Fruit fly (Drosophila melanogaster) whole organism, embryonic: Measurements from ENCODE around the gene akirin.

Experiments used
- Aef1 ChIP-seq: fragments of 200-800 bp; sonication (Bioruptor generic); IDR thresholded peaks from 3 replicates; pipeline ENCODE4 v1.3.6; 2022; ENCODE audit warnings: missing biosample characterization, missing genetic modification characterization
- CG11093 ChIP-seq: fragments of 200-800 bp; sonication (Bioruptor generic); IDR thresholded peaks from 3 replicates; pipeline ENCODE4 v1.3.6; 2022; ENCODE audit warnings: missing biosample characterization, missing genetic modification characterization
- CG11696 ChIP-seq: fragments of 200-800 bp; sonication (Bioruptor generic); IDR thresholded peaks from 2 replicates; pipeline ENCODE4 v1.3.6; 2022; ENCODE audit warnings: missing biosample characterization, missing genetic modification characterization
- CG12219 ChIP-seq: fragments of 200-800 bp; sonication (Bioruptor generic); optimal IDR thresholded peaks from 3 replicates; lab custom pipeline; 2018; ENCODE audit warnings: missing biosample characterization, mild to moderate bottlenecking, missing genetic modification characterization
- CG13296 ChIP-seq: fragments of 200-800 bp; sonication (Bioruptor generic); optimal IDR thresholded peaks from 3 replicates; lab custom pipeline; 2018; ENCODE audit warnings: missing biosample characterization, mild to moderate bottlenecking, missing genetic modification characterization
- CG13624 ChIP-seq: fragments of 200-800 bp; sonication (Bioruptor generic); optimal IDR thresholded peaks from 2 replicates; lab custom pipeline; 2016; ENCODE audit warnings: missing biosample characterization, missing genetic modification characterization
- CG13894 ChIP-seq: fragments of 200-800 bp; sonication (Bioruptor generic); optimal IDR thresholded peaks from 3 replicates; lab custom pipeline; 2018; ENCODE audit warnings: missing biosample characterization, mild to moderate bottlenecking, missing genetic modification characterization, moderate library complexity
- CG14014 ChIP-seq: fragments of 200-800 bp; sonication (Bioruptor generic); IDR thresholded peaks from 2 replicates; pipeline ENCODE4 v1.3.6; 2022; ENCODE audit warnings: missing biosample characterization, missing genetic modification characterization
- CG14441 ChIP-seq: fragments of 200-800 bp; sonication (Bioruptor generic); IDR thresholded peaks from 2 replicates; pipeline ENCODE4 v1.3.6; 2022; ENCODE audit warnings: missing biosample characterization, missing genetic modification characterization
- CG14667 ChIP-seq: fragments of 200-800 bp; sonication (Bioruptor generic); IDR thresholded peaks from 2 replicates; pipeline ENCODE4 v1.3.6; 2022; ENCODE audit warnings: missing biosample characterization, missing genetic modification characterization
- CG17612 ChIP-seq: fragments of 200-800 bp; sonication (Bioruptor generic); IDR thresholded peaks from 2 replicates; pipeline ENCODE4 v1.3.6; 2022; ENCODE audit warnings: missing biosample characterization, missing genetic modification characterization
- CG31388 ChIP-seq: fragments of 200-800 bp; sonication (Bioruptor generic); optimal IDR thresholded peaks from 2 replicates; lab custom pipeline; 2016; ENCODE audit warnings: missing biosample characterization, missing genetic modification characterization
- CG3163 ChIP-seq: fragments of 200-800 bp; sonication (Bioruptor generic); optimal IDR thresholded peaks from 3 replicates; lab custom pipeline; 2016; ENCODE audit warnings: missing biosample characterization, missing genetic modification characterization
- CG6175 ChIP-seq: fragments of 200-800 bp; sonication (Bioruptor generic); IDR thresholded peaks from 3 replicates; pipeline ENCODE4 v1.3.6; 2022; ENCODE audit warnings: missing biosample characterization, missing genetic modification characterization
- CG7928 ChIP-seq: fragments of 200-800 bp; sonication (Bioruptor generic); optimal IDR thresholded peaks from 2 replicates; lab custom pipeline; 2017; ENCODE audit warnings: missing biosample characterization, mild to moderate bottlenecking, missing genetic modification characterization
- CG7963 ChIP-seq: fragments of 200-800 bp; sonication (Bioruptor generic); IDR thresholded peaks from 3 replicates; pipeline ENCODE4 v1.3.6; 2022; ENCODE audit warnings: missing biosample characterization, missing genetic modification characterization; ENCODE audit not compliant: partially characterized antibody
- CG8478 ChIP-seq: fragments of >200 bp; optimal IDR thresholded peaks from 2 replicates; lab custom pipeline; 2018
- Doc3 ChIP-seq: fragments of 200-800 bp; sonication (Bioruptor generic); IDR thresholded peaks from 3 replicates; pipeline ENCODE4 v1.3.6; 2022; ENCODE audit warnings: missing biosample characterization, missing genetic modification characterization; ENCODE audit not compliant: partially characterized antibody
- Eip74EF ChIP-seq, 2 experiments: fragments of 200-800 bp in 1 of 2; fragments of >200 bp in 1 of 2; sonication (Bioruptor generic) in 1 of 2; optimal IDR thresholded peaks; 2 replicates each; lab custom pipeline; 2017 to 2019; ENCODE audit warnings: missing biosample characterization in 2 of 2, missing genetic modification characterization in 2 of 2, mild to moderate bottlenecking in 1 of 2, moderate library complexity in 1 of 2
- Fer2 ChIP-seq: fragments of 200-800 bp; sonication (Bioruptor generic); optimal IDR thresholded peaks from 2 replicates; lab custom pipeline; 2018; ENCODE audit warnings: missing biosample characterization, mild to moderate bottlenecking, missing genetic modification characterization, moderate library complexity
- Gsc ChIP-seq: fragments of 200-800 bp; sonication (Bioruptor generic); IDR thresholded peaks from 2 replicates; pipeline ENCODE4 v1.3.6; 2022; ENCODE audit warnings: missing biosample characterization, missing genetic modification characterization
- HLH54F ChIP-seq: fragments of 200-800 bp; sonication (Bioruptor generic); optimal IDR thresholded peaks from 3 replicates; lab custom pipeline; 2016; ENCODE audit warnings: missing biosample characterization, missing genetic modification characterization
- Hr3 ChIP-seq: fragments of 200-800 bp; sonication (Bioruptor generic); optimal IDR thresholded peaks from 3 replicates; lab custom pipeline; 2016; ENCODE audit warnings: missing biosample characterization, missing genetic modification characterization
- Hr51 ChIP-seq, 2 experiments: fragments of 200-800 bp; sonication (Bioruptor generic); optimal IDR thresholded peaks; 2 replicates in 1 of 2; 3 replicates in 1 of 2; lab custom pipeline; 2016 to 2018; ENCODE audit warnings: missing biosample characterization in 2 of 2, missing genetic modification characterization in 2 of 2, mild to moderate bottlenecking in 1 of 2, moderate library complexity in 1 of 2
- Hr78 ChIP-seq, 2 experiments: fragments of 200-800 bp in 1 of 2; fragments of >200 bp in 1 of 2; sonication (Bioruptor generic) in 1 of 2; optimal IDR thresholded peaks; 2 replicates each; lab custom pipeline; 2017 to 2019; ENCODE audit warnings: missing biosample characterization in 2 of 2, missing genetic modification characterization in 2 of 2, mild to moderate bottlenecking in 1 of 2, moderate library complexity in 1 of 2
- Hsf ChIP-seq: fragments of 200-800 bp; sonication (Bioruptor generic); optimal IDR thresholded peaks from 3 replicates; lab custom pipeline; 2016; ENCODE audit warnings: missing biosample characterization, missing genetic modification characterization
- MTF-1 ChIP-seq: fragments of 200-800 bp; sonication (Bioruptor generic); optimal IDR thresholded peaks from 2 replicates; lab custom pipeline; 2018; ENCODE audit warnings: missing biosample characterization, mild to moderate bottlenecking, missing genetic modification characterization, borderline replicate concordance
- Neu2 ChIP-seq: fragments of 200-800 bp; sonication (Bioruptor generic); optimal IDR thresholded peaks from 3 replicates; lab custom pipeline; 2016; ENCODE audit warnings: missing biosample characterization, missing genetic modification characterization, borderline replicate concordance
- NfI ChIP-seq: fragments of 200-800 bp; sonication (Bioruptor generic); optimal IDR thresholded peaks from 3 replicates; lab custom pipeline; 2018; ENCODE audit warnings: missing biosample characterization, mild to moderate bottlenecking, missing genetic modification characterization, moderate library complexity
- Oaz ChIP-seq: fragments of 200-800 bp; sonication (Bioruptor generic); IDR thresholded peaks from 2 replicates; pipeline ENCODE4 v1.3.6; 2022; ENCODE audit warnings: missing biosample characterization, missing genetic modification characterization
- Oli ChIP-seq: fragments of 200-800 bp; sonication (Bioruptor generic); optimal IDR thresholded peaks from 2 replicates; lab custom pipeline; 2018; ENCODE audit warnings: missing biosample characterization, mild to moderate bottlenecking, missing genetic modification characterization, moderate library complexity
- Side ChIP-seq: fragments of 200-800 bp; sonication (Bioruptor generic); optimal IDR thresholded peaks from 2 replicates; lab custom pipeline; 2016; ENCODE audit warnings: missing biosample characterization, missing genetic modification characterization
- Sry-β ChIP-seq: fragments of 200-800 bp; sonication (Bioruptor generic); optimal IDR thresholded peaks from 2 replicates; lab custom pipeline; 2018; ENCODE audit warnings: missing biosample characterization, mild to moderate bottlenecking, missing genetic modification characterization, moderate library complexity
- ac ChIP-seq: fragments of 200-800 bp; sonication (Bioruptor generic); optimal IDR thresholded peaks from 3 replicates; lab custom pipeline; 2017; ENCODE audit warnings: missing biosample characterization, mild to moderate bottlenecking, missing genetic modification characterization
- ap ChIP-seq: fragments of 200-800 bp; sonication (Bioruptor generic); IDR thresholded peaks from 2 replicates; pipeline ENCODE4 v1.3.6; 2022; ENCODE audit warnings: missing biosample characterization, missing genetic modification characterization
- az2 ChIP-seq: fragments of 200-800 bp; sonication (Bioruptor generic); optimal IDR thresholded peaks from 3 replicates; lab custom pipeline; 2016; ENCODE audit warnings: missing biosample characterization, missing genetic modification characterization
- bcd ChIP-seq: fragments of 200-800 bp; sonication (Bioruptor generic); optimal IDR thresholded peaks from 2 replicates; lab custom pipeline; 2017; ENCODE audit warnings: missing biosample characterization, mild to moderate bottlenecking, missing genetic modification characterization
- chm ChIP-seq: fragments of 200-800 bp; sonication (Bioruptor generic); IDR thresholded peaks from 2 replicates; pipeline ENCODE4 v1.3.6; 2022; ENCODE audit warnings: missing biosample characterization, missing genetic modification characterization
- ci ChIP-seq: fragments of 200-800 bp; sonication (Bioruptor generic); IDR thresholded peaks from 3 replicates; pipeline ENCODE4 v1.3.6; 2022; ENCODE audit warnings: missing biosample characterization, missing genetic modification characterization
- dimm ChIP-seq: fragments of 200-800 bp; sonication (Bioruptor generic); IDR thresholded peaks from 2 replicates; pipeline ENCODE4 v1.3.6; 2022; ENCODE audit warnings: missing biosample characterization, missing genetic modification characterization
- dysf ChIP-seq: fragments of 200-800 bp; sonication (Bioruptor generic); IDR thresholded peaks from 3 replicates; pipeline ENCODE4 v1.3.6; 2022; ENCODE audit warnings: missing biosample characterization, missing genetic modification characterization
- gcm ChIP-seq: fragments of 200-800 bp; sonication (Bioruptor generic); optimal IDR thresholded peaks from 2 replicates; lab custom pipeline; 2019; ENCODE audit warnings: missing biosample characterization, mild to moderate bottlenecking, missing genetic modification characterization, moderate library complexity
- hb ChIP-seq: fragments of 200-800 bp; sonication (Bioruptor generic); IDR thresholded peaks from 3 replicates; pipeline ENCODE4 v1.3.6; 2022; ENCODE audit warnings: missing biosample characterization, missing genetic modification characterization; ENCODE audit not compliant: partially characterized antibody
- hth ChIP-seq: fragments of >200 bp; optimal IDR thresholded peaks from 2 replicates; lab custom pipeline; 2017; ENCODE audit warnings: inconsistent platforms
- knrl ChIP-seq: fragments of 200-800 bp; sonication (Bioruptor generic); IDR thresholded peaks from 3 replicates; pipeline ENCODE4 v1.3.6; 2022; ENCODE audit warnings: missing biosample characterization, missing genetic modification characterization; ENCODE audit not compliant: partially characterized antibody
- oc ChIP-seq: fragments of 200-800 bp; sonication (Bioruptor generic); optimal IDR thresholded peaks from 2 replicates; lab custom pipeline; 2018; ENCODE audit warnings: missing biosample characterization, mild to moderate bottlenecking, missing genetic modification characterization, moderate library complexity
- ranshi ChIP-seq: fragments of 200-800 bp; sonication (Bioruptor generic); IDR thresholded peaks from 2 replicates; pipeline ENCODE4 v1.3.6; 2022; ENCODE audit warnings: missing biosample characterization, missing genetic modification characterization
- rib ChIP-seq: fragments of 200-800 bp; sonication (Bioruptor generic); IDR thresholded peaks from 2 replicates; pipeline ENCODE4 v1.3.6; 2022; ENCODE audit warnings: missing biosample characterization, missing genetic modification characterization
- trem ChIP-seq: fragments of 200-800 bp; optimal IDR thresholded peaks from 3 replicates; lab custom pipeline; 2019; ENCODE audit warnings: missing biosample characterization, mild to moderate bottlenecking, missing genetic modification characterization, moderate library complexity
- wek ChIP-seq: fragments of 200-800 bp; sonication (Bioruptor generic); optimal IDR thresholded peaks from 3 replicates; lab custom pipeline; 2018; ENCODE audit warnings: missing biosample characterization, mild to moderate bottlenecking, missing genetic modification characterization, moderate library complexity

Gene akirin

DNA sequence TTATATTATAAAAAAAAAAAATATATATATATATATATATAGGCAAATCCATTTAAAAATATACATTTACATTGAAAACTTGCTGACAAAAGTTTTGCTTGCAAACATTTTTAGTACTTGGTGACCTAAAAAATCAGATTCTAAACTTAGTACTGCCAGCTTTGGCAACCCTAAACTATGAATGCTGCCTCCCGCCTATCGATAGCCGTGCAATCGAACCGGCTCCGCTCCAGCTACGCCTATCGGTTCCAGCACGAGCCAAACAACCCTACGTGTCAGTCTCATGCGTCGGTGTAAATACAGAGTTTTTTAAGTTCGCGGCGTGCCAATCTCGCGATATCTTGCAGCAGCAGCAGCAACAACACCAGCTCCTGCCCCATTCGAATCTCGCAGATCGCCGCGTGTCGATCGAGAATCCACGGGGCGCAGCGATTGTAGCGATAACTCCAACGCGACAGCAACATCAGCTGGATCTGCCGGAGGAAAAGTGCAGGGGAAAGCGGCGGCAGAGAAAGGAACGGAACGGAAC, 9.3 kb upstream of the akirin start, which contains the start of gene Sec63 (continued):
- TF ChIP-seq ci (GFP tag; lab: Robert Waterston, UW) = no peak; the same call in 1 of the 3 replicates
- no peak for TF ChIP-seq hth (lab: Kevin White, UChicago)
- no peak for TF ChIP-seq CG17612 (GFP tag; lab: Robert Waterston, UW)
- peak; percentile 66 for TF ChIP-seq CG14014 (GFP tag; lab: Robert Waterston, UW)
- no peak for TF ChIP-seq CG13894 (tag; lab: Kevin White, UChicago)
- TF ChIP-seq Hr51 (GFP tag; optimal IDR thresholded peaks at IDR 0.05; lab: Kevin White, UChicago) = peak; percentile 47 to 49
- TF ChIP-seq gcm = peak; percentile 3
- 0 out of 2 replicates have a peak, but pooled peaks have one; percentile 34 for TF ChIP-seq chm
- no peak for TF ChIP-seq CG11696 (GFP tag; lab: Robert Waterston, UW)
- TF ChIP-seq CG6175 = no peak
- peak; percentile 64; the same call in 1 of the 2 replicates for TF ChIP-seq CG14441
- TF ChIP-seq ranshi = 0 out of 2 replicates have a peak, but pooled peaks have one; percentile 32
- peak; percentile 33 for TF ChIP-seq bcd (GFP tag; lab: Kevin White, UChicago)
- no peak for TF ChIP-seq CG12219
- no peak for TF ChIP-seq Side (GFP tag; lab: Kevin White, UChicago)
- TF ChIP-seq CG31388 (GFP tag; lab: Kevin White, UChicago) = no peak
- TF ChIP-seq Doc3 (GFP tag; lab: Robert Waterston, UW) = peak; percentile 70
- no peak for TF ChIP-seq ac (GFP tag; lab: Kevin White, UChicago)
- TF ChIP-seq ap = peak; percentile 49; the same call in 1 of the 2 replicates
- TF ChIP-seq Eip74EF (GFP tag; optimal IDR thresholded peaks at IDR 0.05; lab: Kevin White, UChicago) = no peak
- TF ChIP-seq wek (GFP tag; lab: Kevin White, UChicago) = no peak
- TF ChIP-seq Sry-β = peak; percentile 27
- TF ChIP-seq CG13624 = peak; percentile 36
- no peak for TF ChIP-seq MTF-1 (GFP tag; lab: Kevin White, UChicago)
- TF ChIP-seq Neu2 (GFP tag; lab: Kevin White, UChicago) = no peak
- TF ChIP-seq Hr78 (GFP tag; optimal IDR thresholded peaks at IDR 0.05; lab: Kevin White, UChicago) = no peak
- peak; percentile 59 for TF ChIP-seq Hr3
- TF ChIP-seq rib = no peak
- peak; percentile 87 for TF ChIP-seq hb (GFP tag; lab: Robert Waterston, UW)
- no peak for TF ChIP-seq CG3163 (GFP tag; lab: Kevin White, UChicago)
- no peak for TF ChIP-seq CG8478
- peak; percentile 38 for TF ChIP-seq Hsf (GFP tag; lab: Kevin White, UChicago)
- TF ChIP-seq knrl (GFP tag; lab: Robert Waterston, UW) = peak; percentile 91
- no peak; the same call in 2 of the 3 replicates for TF ChIP-seq dysf (GFP tag; lab: Robert Waterston, UW)
- TF ChIP-seq Oaz = no peak
- no peak for TF ChIP-seq Gsc (GFP tag; lab: Robert Waterston, UW)
- TF ChIP-seq trem (tag; lab: Kevin White, UChicago) = peak; percentile 65
- TF ChIP-seq oc (tag; lab: Kevin White, UChicago) = no peak
- peak; percentile 6 for TF ChIP-seq HLH54F (GFP tag; lab: Kevin White, UChicago)
- TF ChIP-seq Oli (tag; lab: Kevin White, UChicago) = no peak
- TF ChIP-seq Fer2 (tag; lab: Kevin White, UChicago) = peak; percentile 26
- peak; percentile 93 for TF ChIP-seq CG7963 (GFP tag; lab: Robert Waterston, UW)
- TF ChIP-seq CG14667 (GFP tag; lab: Robert Waterston, UW) = no peak
- TF ChIP-seq CG11093 (GFP tag; lab: Robert Waterston, UW) = no peak
- TF ChIP-seq dimm (GFP tag; lab: Robert Waterston, UW) = no peak
- no peak for TF ChIP-seq CG7928 (GFP tag; lab: Kevin White, UChicago)
- no peak; the same call in 2 of the 3 replicates for TF ChIP-seq Aef1 (GFP tag; lab: Robert Waterston, UW)
- no peak for TF ChIP-seq CG13296 (GFP tag; lab: Kevin White, UChicago)
- TF ChIP-seq NfI (GFP tag; lab: Kevin White, UChicago) = peak; percentile 36
- peak; percentile 47 for TF ChIP-seq az2
